Worm (Caenorhabditis elegans): ENCODE measurements around the gene ymel-1.

DNA sequence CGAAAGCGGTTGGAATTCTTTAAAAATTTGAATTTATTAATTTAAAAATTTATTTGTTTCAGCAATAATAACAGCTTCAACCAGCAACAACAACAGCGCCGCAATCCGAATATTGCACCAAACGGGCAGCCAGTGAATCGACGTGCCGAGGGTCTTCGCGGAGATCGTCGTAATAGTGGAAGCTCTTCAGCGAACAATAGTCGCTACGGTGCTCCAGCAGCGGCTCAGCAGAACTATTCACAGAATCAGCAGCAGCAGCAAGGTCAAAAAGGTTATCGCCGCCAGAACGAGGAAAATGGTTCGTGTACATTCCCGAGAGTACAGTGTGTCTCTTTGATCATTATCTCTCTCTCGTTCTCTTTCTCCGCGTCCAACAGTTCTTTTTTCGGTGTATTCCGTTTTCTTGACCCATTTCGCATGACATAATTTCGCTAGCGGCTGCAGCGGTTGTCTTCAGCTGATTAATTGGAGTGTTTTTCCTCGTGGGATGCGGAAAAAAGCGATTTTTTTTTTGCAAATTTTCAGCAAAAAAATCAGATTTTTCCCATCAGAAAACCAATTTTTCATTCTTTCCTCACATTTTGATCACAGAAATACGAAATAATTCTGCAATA is 47.1 kb downstream of the ymel-1 start:
- TF ChIP-seq nhr-76 (tag; optimal IDR thresholded peaks at IDR 0.05) = no peak
- TF ChIP-seq skn-1 (tag; optimal IDR thresholded peaks at IDR 0.05) = no peak
- TF ChIP-seq daf-12 (tag; optimal IDR thresholded peaks at IDR 0.05) = no peak
- no peak for TF ChIP-seq zag-1 (tag; optimal IDR thresholded peaks at IDR 0.05)
- no peak for TF ChIP-seq egl-27 (tag; optimal IDR thresholded peaks at IDR 0.05)
- no peak for TF ChIP-seq ztf-4 (tag; optimal IDR thresholded peaks at IDR 0.05)

Measured in whole organism, L3 larva.